Worm (Caenorhabditis elegans) whole organism, mixed stage, embryonic: ENCODE measurements around the gene gldi-4.

Source experiments
- elt-3 ChIP-seq: fragments of 150-350 bp; optimal IDR thresholded peaks from 2 replicates; lab custom pipeline; 2014; ENCODE audit warnings: missing biosample characterization, missing genetic modification characterization
- lin-13 ChIP-seq: fragments of 150-350 bp; optimal IDR thresholded peaks from 2 replicates; lab custom pipeline; 2014; ENCODE audit warnings: missing biosample characterization, missing genetic modification characterization
- nhr-2 ChIP-seq: fragments of 150-350 bp; optimal IDR thresholded peaks from 2 replicates; lab custom pipeline; 2014; ENCODE audit warnings: missing biosample characterization, missing genetic modification characterization

DNA sequence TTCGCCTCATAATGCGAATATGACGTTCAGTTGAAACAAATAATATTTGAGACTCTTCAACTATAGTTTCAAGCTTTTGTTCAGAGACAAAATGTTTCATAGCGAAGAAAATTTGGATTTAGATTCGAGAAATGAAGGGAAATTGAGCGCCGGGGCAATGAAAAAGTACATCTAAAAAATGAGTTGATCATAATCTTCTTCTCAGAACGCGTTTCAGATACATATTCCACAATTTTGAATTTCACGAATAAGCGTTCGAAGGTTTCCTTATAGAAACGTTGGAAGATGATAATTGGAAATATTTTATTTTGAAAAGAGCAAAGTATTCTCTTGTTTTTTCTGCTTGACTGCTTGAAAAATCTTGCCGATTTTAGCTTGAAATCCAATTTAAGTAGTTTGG lies 47.2 kb upstream of the gldi-4 start, which contains the start of gene ZK381.8:
- TF ChIP-seq elt-3 (no peak), nhr-2 (tag; lab: Kevin White, UChicago) (no peak), lin-13 (tag; lab: Kevin White, UChicago) (no peak)
